Fruit fly (Drosophila melanogaster): ENCODE data around the gene CG9521.

The CG9521 gene

DNA sequence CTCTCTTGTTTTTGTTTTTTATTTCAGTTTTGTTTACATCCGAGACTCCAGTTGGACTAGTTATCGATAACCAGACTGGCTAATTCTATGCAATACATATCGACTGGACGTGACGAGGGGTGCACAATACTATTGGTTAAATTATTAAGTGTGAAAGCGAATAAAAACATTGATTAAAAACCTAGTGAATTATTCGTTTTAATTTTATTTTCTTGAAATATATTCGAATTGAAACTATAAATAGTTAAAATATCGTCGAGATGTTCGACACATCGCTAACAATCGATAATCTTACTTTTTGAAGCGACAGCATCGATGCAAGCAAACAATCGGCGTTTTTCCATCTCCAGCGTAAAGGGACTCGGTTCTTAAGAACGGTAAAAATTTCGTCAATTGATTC lies 14.0 kb downstream of the CG9521 start, which contains the start of the genes CG32590 and Flo2 (continued):
- TF ChIP-seq repo (GFP tag; optimal IDR thresholded peaks at IDR 0.05) (peak; percentile 63), mirr (GFP tag; optimal IDR thresholded peaks at IDR 0.05) (peak; percentile 14), D19A (tag; optimal IDR thresholded peaks at IDR 0.05) (peak; percentile 40), nom (GFP tag; optimal IDR thresholded peaks at IDR 0.05) (no peak), CG12299 (tag; optimal IDR thresholded peaks at IDR 0.05) (peak; percentile 61), CG16813 (GFP tag; IDR thresholded peaks at IDR 0.05; ENCODE audit: partially characterized antibody) (peak; percentile 98), CG4730 (GFP tag; IDR thresholded peaks at IDR 0.05) (peak; percentile 67), wek (GFP tag; optimal IDR thresholded peaks at IDR 0.05) (no peak), caup (GFP tag; optimal IDR thresholded peaks at IDR 0.05; ENCODE audit: severe bottlenecking) (peak; percentile 48), bsh (GFP tag; optimal IDR thresholded peaks at IDR 0.05) (peak in 1 of 2 experiments; percentile 76), ap (GFP tag; IDR thresholded peaks at IDR 0.05) (peak; percentile 66; the same call in 1 of the 2 replicates), Sox102F (GFP tag; optimal IDR thresholded peaks at IDR 0.05) (peak; percentile 77), Oli (tag; optimal IDR thresholded peaks at IDR 0.05) (peak; percentile 38), Nf-YA (GFP tag; IDR thresholded peaks at IDR 0.05) (peak; percentile 71; the same call in 1 of the 2 replicates), gce (GFP tag; IDR thresholded peaks at IDR 0.05) (peak; percentile 53; the same call in 1 of the 3 replicates), BtbVII (GFP tag; optimal IDR thresholded peaks at IDR 0.05) (no peak), MESR4 (GFP tag; optimal IDR thresholded peaks at IDR 0.05) (peak; percentile 25), CG13775 (GFP tag; optimal IDR thresholded peaks at IDR 0.05) (peak; percentile 71), Doc3 (GFP tag; IDR thresholded peaks at IDR 0.05; ENCODE audit: partially characterized antibody) (peak; percentile 97), Drgx (GFP tag; IDR thresholded peaks at IDR 0.05) (peak; percentile 59), CG17359 (tag; optimal IDR thresholded peaks at IDR 0.05) (peak; percentile 70), CG6654 (GFP tag; optimal IDR thresholded peaks at IDR 0.05) (no peak), CG1603 (tag; optimal IDR thresholded peaks at IDR 0.05) (peak; percentile 72), H2.0 (GFP tag; IDR thresholded peaks at IDR 0.05) (peak; percentile 80), CG13624 (GFP tag; optimal IDR thresholded peaks at IDR 0.05) (peak; percentile 63), ab (GFP tag; optimal IDR thresholded peaks at IDR 0.05) (no peak), CG42726 (GFP tag; IDR thresholded peaks at IDR 0.05; ENCODE audit: partially characterized antibody) (peak; percentile 79; the same call in 1 of the 2 replicates), CG8359 (GFP tag; optimal IDR thresholded peaks at IDR 0.05; ENCODE audit: borderline replicate concordance) (no peak), Fer2 (tag; optimal IDR thresholded peaks at IDR 0.05) (peak; percentile 69), CG15514 (GFP tag; optimal IDR thresholded peaks at IDR 0.05) (peak; percentile 94), Rx (GFP tag; IDR thresholded peaks at IDR 0.05) (peak; percentile 28; the same call in 1 of the 2 replicates), jing (GFP tag; optimal IDR thresholded peaks at IDR 0.05) (no peak), CG1529 (GFP tag; optimal IDR thresholded peaks at IDR 0.05) (no peak), row (GFP tag; IDR thresholded peaks at IDR 0.05) (peak; percentile 89), B-H1 (GFP tag; IDR thresholded peaks at IDR 0.05) (peak; percentile 59; the same call in 2 of the 3 replicates), Trl (optimal IDR thresholded peaks at IDR 0.05) (no peak), Trl (GFP tag; optimal IDR thresholded peaks at IDR 0.05) (peak; percentile 56), org-1 (GFP tag; optimal IDR thresholded peaks at IDR 0.05) (no peak), Rfx (GFP tag; IDR thresholded peaks at IDR 0.05) (peak; percentile 84), CHES-1-like (GFP tag; optimal IDR thresholded peaks at IDR 0.05) (peak; percentile 77), CG4820 (GFP tag; optimal IDR thresholded peaks at IDR 0.05) (peak; percentile 50), CG2199 (GFP tag; IDR thresholded peaks at IDR 0.05) (peak; percentile 40; the same call in 1 of the 3 replicates), CG4404 (GFP tag; IDR thresholded peaks at IDR 0.05) (peak; percentile 78), CG10543 (GFP tag; optimal IDR thresholded peaks at IDR 0.05) (peak; percentile 13), psq (GFP tag; optimal IDR thresholded peaks at IDR 0.05) (peak; percentile 30), CG12071 (GFP tag; optimal IDR thresholded peaks at IDR 0.05) (peak; percentile 6), E2f2 (GFP tag; IDR thresholded peaks at IDR 0.05) (peak; percentile 63), luna (GFP tag; optimal IDR thresholded peaks at IDR 0.05) (no peak), trh (GFP tag; optimal IDR thresholded peaks at IDR 0.05) (peak; percentile 48), CG10147 (GFP tag; optimal IDR thresholded peaks at IDR 0.05) (peak; percentile 62)

Data from whole organism, embryonic.